Worm (Caenorhabditis elegans) whole organism, L2 larva: Measurements from ENCODE around the gene srh-24.

Source experiments
- Y55F3AM.14 ChIP-seq: fragments of 200-800 bp; sonication (Bioruptor generic); optimal IDR thresholded peaks from 2 replicates; lab custom pipeline; 2018; ENCODE audit warnings: mild to moderate bottlenecking, missing genetic modification characterization, missing compliant biosample characterization
- nhr-237 ChIP-seq: fragments of 150-350 bp; optimal IDR thresholded peaks from 2 replicates; lab custom pipeline; 2014; ENCODE audit warnings: missing biosample characterization, missing genetic modification characterization
- skn-1 ChIP-seq: sonication (generic microtip); optimal IDR thresholded peaks from 2 replicates; lab custom pipeline; 2017; ENCODE audit warnings: missing biosample characterization, missing genetic modification characterization
- unc-39 ChIP-seq: fragments of 150-350 bp; optimal IDR thresholded peaks from 2 replicates; lab custom pipeline; 2014; ENCODE audit warnings: missing biosample characterization, missing genetic modification characterization
- unc-62 ChIP-seq: fragments of 150-350 bp; optimal IDR thresholded peaks from 2 replicates; lab custom pipeline; 2014; ENCODE audit warnings: missing biosample characterization, missing genetic modification reagents, missing genetic modification characterization
- zag-1 ChIP-seq: fragments of 150-350 bp; optimal IDR thresholded peaks from 2 replicates; lab custom pipeline; 2014; ENCODE audit warnings: missing biosample characterization, missing genetic modification characterization
- ztf-4 ChIP-seq: fragments of 150-350 bp; optimal IDR thresholded peaks from 2 replicates; lab custom pipeline; 2014; ENCODE audit warnings: missing biosample characterization, missing genetic modification characterization

DNA sequence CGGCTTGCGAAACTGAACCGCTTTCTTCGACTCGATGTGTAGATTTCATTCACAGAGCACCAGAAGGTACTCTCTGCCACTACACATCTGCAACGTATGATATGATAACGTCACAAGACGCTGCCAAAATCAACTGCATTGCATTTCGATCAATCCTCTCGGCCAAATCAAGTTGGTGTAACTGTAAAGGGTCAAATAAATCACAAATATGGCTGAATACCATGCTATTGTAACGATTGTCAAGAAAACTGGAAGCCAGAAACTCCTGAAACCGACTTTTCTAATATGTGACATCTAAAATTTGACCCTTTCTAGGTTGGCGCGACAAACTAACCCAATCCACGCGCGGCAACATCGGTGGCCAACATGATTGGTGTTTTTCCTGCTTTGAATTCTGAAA, 49.2 kb upstream of the srh-24 start:
- no peak for TF ChIP-seq zag-1 (tag; lab: Kevin White, UChicago)
- TF ChIP-seq skn-1 (tag; lab: Kevin White, UChicago), result no peak
- no peak for TF ChIP-seq unc-39 (tag; lab: Kevin White, UChicago)
- TF ChIP-seq Y55F3AM.14 (GFP tag; lab: Kevin White, UChicago), result no peak
- TF ChIP-seq nhr-237 (tag; lab: Kevin White, UChicago), result no peak
- TF ChIP-seq ztf-4 (tag; lab: Kevin White, UChicago), result no peak
- TF ChIP-seq unc-62 (GFP tag; lab: Kevin White, UChicago), result no peak
